Fruit fly (Drosophila melanogaster) whole organism, wandering third instar larva: Measurements from ENCODE around the gene Rassf.

Experiments used
- Abd-B ChIP-seq: fragments of >200 bp; optimal IDR thresholded peaks from 2 replicates; lab custom pipeline; 2017; ENCODE audit warnings: missing biosample characterization, missing genetic modification characterization
- CG9705 ChIP-seq: fragments of 200-800 bp; sonication (Bioruptor generic); optimal IDR thresholded peaks from 2 replicates; lab custom pipeline; 2018; ENCODE audit warnings: missing biosample characterization, mild to moderate bottlenecking, missing genetic modification characterization
- Dif ChIP-seq: fragments of 200-275, 200-300 bp; sonication (Bioruptor generic); optimal IDR thresholded peaks from 2 replicates; lab custom pipeline; 2018; ENCODE audit warnings: missing biosample characterization, missing genetic modification characterization; ENCODE audit not compliant: partially characterized antibody
- HLH106 ChIP-seq: fragments of 200-800 bp; optimal IDR thresholded peaks from 3 replicates; lab custom pipeline; 2019; ENCODE audit warnings: missing biosample characterization, mild to moderate bottlenecking, missing genetic modification characterization, moderate library complexity
- Hr83 ChIP-seq: fragments of 200-300 bp; sonication (Bioruptor generic); optimal IDR thresholded peaks from 2 replicates; lab custom pipeline; 2016; ENCODE audit warnings: missing biosample characterization, mild to moderate bottlenecking, missing genetic modification characterization, moderate library complexity; ENCODE audit not compliant: poor library complexity, severe bottlenecking
- Jra ChIP-seq: sonication (Bioruptor generic); optimal IDR thresholded peaks from 2 replicates; lab custom pipeline; 2016; ENCODE audit warnings: missing biosample characterization, missing genetic modification characterization
- Mio ChIP-seq: sonication (Bioruptor generic); optimal IDR thresholded peaks from 2 replicates; lab custom pipeline; 2016; ENCODE audit warnings: missing biosample characterization, missing genetic modification characterization
- Myc ChIP-seq: fragments of >200 bp; optimal IDR thresholded peaks from 2 replicates; lab custom pipeline; 2017
- OdsH ChIP-seq: fragments of 200-800 bp; sonication (Bioruptor generic); optimal IDR thresholded peaks from 2 replicates; lab custom pipeline; 2016; ENCODE audit warnings: missing biosample characterization, mild to moderate bottlenecking, missing genetic modification characterization
- Rel ChIP-seq, 2 experiments: fragments of 200-800 bp; sonication (Bioruptor generic) in 1 of 2; optimal IDR thresholded peaks; 2 replicates in 1 of 2; 3 replicates in 1 of 2; lab custom pipeline; 2016 to 2019; ENCODE audit warnings: mild to moderate bottlenecking in 2 of 2, missing biosample characterization in 2 of 2, missing genetic modification characterization in 2 of 2, moderate library complexity in 1 of 2
- Vsx2 ChIP-seq: fragments of 200-300, 225-300 bp; sonication (Bioruptor generic); optimal IDR thresholded peaks from 2 replicates; lab custom pipeline; 2018; ENCODE audit warnings: missing biosample characterization, missing genetic modification characterization; ENCODE audit not compliant: partially characterized antibody
- br ChIP-seq: fragments of 200-800 bp; sonication (Bioruptor generic); optimal IDR thresholded peaks from 2 replicates; lab custom pipeline; 2016; ENCODE audit warnings: missing biosample characterization, missing genetic modification characterization
- brk ChIP-seq: fragments of 200-800 bp; sonication (Bioruptor generic); optimal IDR thresholded peaks from 2 replicates; lab custom pipeline; 2016; ENCODE audit warnings: missing biosample characterization, mild to moderate bottlenecking, missing genetic modification characterization
- dl ChIP-seq, 2 experiments: fragments of 175-275, 200-275 bp in 1 of 2; fragments of 200-275 bp in 1 of 2; sonication (Bioruptor generic); optimal IDR thresholded peaks; lab custom pipeline; 2018; ENCODE audit warnings: mild to moderate bottlenecking in 2 of 2, missing biosample characterization in 2 of 2, missing genetic modification characterization in 2 of 2, moderate library complexity in 2 of 2; ENCODE audit not compliant: partially characterized antibody in 2 of 2, insufficient read depth in 1 of 2
- dmrt93B ChIP-seq: fragments of 200-800 bp; sonication (Bioruptor generic); optimal IDR thresholded peaks from 2 replicates; lab custom pipeline; 2018; ENCODE audit warnings: missing biosample characterization, mild to moderate bottlenecking, missing genetic modification characterization
- dsf ChIP-seq: sonication (Bioruptor generic); optimal IDR thresholded peaks from 2 replicates; lab custom pipeline; 2016; ENCODE audit warnings: missing biosample characterization, missing genetic modification characterization, borderline replicate concordance
- ey ChIP-seq: fragments of 200-800 bp; sonication (Bioruptor generic); optimal IDR thresholded peaks from 2 replicates; lab custom pipeline; 2016; ENCODE audit warnings: missing biosample characterization, missing genetic modification characterization
- foxo ChIP-seq, 2 experiments: fragments of 200-800 bp; sonication (Bioruptor generic); optimal IDR thresholded peaks; 2 replicates in 1 of 2; 3 replicates in 1 of 2; lab custom pipeline; 2016 to 2017; ENCODE audit warnings: missing biosample characterization in 2 of 2, missing genetic modification characterization in 2 of 2
- fru ChIP-seq: fragments of 200-800 bp; sonication (Bioruptor generic); optimal IDR thresholded peaks from 3 replicates; lab custom pipeline; 2016; ENCODE audit warnings: missing biosample characterization, mild to moderate bottlenecking, missing genetic modification characterization
- h ChIP-seq: fragments of 200-800 bp; sonication (Bioruptor generic); optimal IDR thresholded peaks from 3 replicates; lab custom pipeline; 2016; ENCODE audit warnings: missing biosample characterization, mild to moderate bottlenecking, missing genetic modification characterization
- jim ChIP-seq: fragments of 175-275, 200-325 bp; sonication (Bioruptor generic); optimal IDR thresholded peaks from 2 replicates; lab custom pipeline; 2016; ENCODE audit warnings: missing biosample characterization, mild to moderate bottlenecking, missing genetic modification characterization
- lola ChIP-seq: fragments of >200 bp; optimal IDR thresholded peaks from 2 replicates; lab custom pipeline; 2017; ENCODE audit warnings: missing biosample characterization, missing genetic modification characterization
- pan ChIP-seq: fragments of >200 bp; optimal IDR thresholded peaks from 2 replicates; lab custom pipeline; 2017
- psq ChIP-seq: fragments of 200-800 bp; sonication (Bioruptor generic); optimal IDR thresholded peaks from 3 replicates; lab custom pipeline; 2017; ENCODE audit warnings: missing biosample characterization, mild to moderate bottlenecking, missing genetic modification characterization, moderate library complexity
- rgr ChIP-seq: fragments of 200-800 bp; sonication (Bioruptor generic); optimal IDR thresholded peaks from 3 replicates; lab custom pipeline; 2016; ENCODE audit warnings: missing biosample characterization, mild to moderate bottlenecking, missing genetic modification characterization
- sage ChIP-seq: fragments of 200-800 bp; sonication (Bioruptor generic); optimal IDR thresholded peaks from 2 replicates; lab custom pipeline; 2016; ENCODE audit warnings: missing biosample characterization, mild to moderate bottlenecking, missing genetic modification characterization
- sv ChIP-seq: fragments of 200-800 bp; sonication (Bioruptor generic); optimal IDR thresholded peaks from 3 replicates; lab custom pipeline; 2016; ENCODE audit warnings: missing biosample characterization, missing genetic modification characterization
- usp ChIP-seq: fragments of >200 bp; optimal IDR thresholded peaks from 2 replicates; lab custom pipeline; 2017; ENCODE audit warnings: missing biosample characterization, missing genetic modification characterization

Rassf gene

DNA sequence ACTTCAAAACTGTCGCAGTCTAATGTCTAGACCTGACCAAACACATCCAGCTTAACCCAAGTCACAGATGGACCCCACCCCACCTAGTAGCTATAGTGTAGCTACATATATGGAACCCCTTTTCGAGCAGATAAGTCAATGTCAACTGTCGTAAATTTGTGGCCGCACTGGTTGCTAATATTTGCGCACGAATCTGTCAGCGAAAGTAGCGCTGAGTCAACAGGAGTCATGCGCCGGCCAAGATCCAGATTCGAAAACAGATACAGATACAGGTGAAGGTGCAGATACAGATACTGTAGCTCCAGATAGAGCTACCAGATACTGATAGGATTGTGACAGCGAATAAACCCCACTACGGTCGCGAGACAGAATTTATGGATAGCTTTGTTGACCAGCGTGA is 46.4 kb upstream of the Rassf start:
- no peak for TF ChIP-seq Jra (GFP tag; lab: Kevin White, UChicago)
- no peak for TF ChIP-seq dmrt93B
- TF ChIP-seq pan: no peak
- peak; percentile 37 for TF ChIP-seq h (GFP tag; lab: Kevin White, UChicago)
- no peak for TF ChIP-seq dsf (GFP tag; lab: Kevin White, UChicago)
- TF ChIP-seq lola (GFP tag; lab: Kevin White, UChicago): no peak
- TF ChIP-seq Hr83 (GFP tag; lab: Kevin White, UChicago): no peak
- TF ChIP-seq Dif (GFP tag; lab: Kevin White, UChicago): no peak

- TF ChIP-seq usp (no peak), Dif (GFP tag; lab: Kevin White, UChicago) (no peak), Vsx2 (GFP tag; lab: Kevin White, UChicago) (peak; percentile 93), h (GFP tag; lab: Kevin White, UChicago) (peak; percentile 12), Mio (GFP tag; lab: Kevin White, UChicago) (no peak), brk (no peak), Rel (GFP tag; optimal IDR thresholded peaks at IDR 0.05; lab: Kevin White, UChicago) (no peak), Rel (tag; optimal IDR thresholded peaks at IDR 0.05; lab: Kevin White, UChicago) (peak; percentile 91), OdsH (GFP tag; lab: Kevin White, UChicago) (no peak), CG9705 (GFP tag; lab: Kevin White, UChicago) (no peak)
Measured at dm6 chr3R:23161288-23161870, 43.6 kb upstream of the Rassf start, which contains the start of gene CG13829. TSS of gene CG13829 (minus strand) at chr3R:23161338.

- TF ChIP-seq foxo (GFP tag; optimal IDR thresholded peaks at IDR 0.05; lab: Kevin White, UChicago): peak in 1 of 2 experiments; percentile 10
- no peak for TF ChIP-seq fru (GFP tag; lab: Kevin White, UChicago)
- TF ChIP-seq, all 38 proteins: peak for 1
Measured at dm6 chr3R:23159289-23159956, 41.7 kb upstream of the Rassf start, which contains the start of gene VhaAC39-2. TSS of gene VhaAC39-2 (minus strand) at chr3R:23159316.

DNA sequence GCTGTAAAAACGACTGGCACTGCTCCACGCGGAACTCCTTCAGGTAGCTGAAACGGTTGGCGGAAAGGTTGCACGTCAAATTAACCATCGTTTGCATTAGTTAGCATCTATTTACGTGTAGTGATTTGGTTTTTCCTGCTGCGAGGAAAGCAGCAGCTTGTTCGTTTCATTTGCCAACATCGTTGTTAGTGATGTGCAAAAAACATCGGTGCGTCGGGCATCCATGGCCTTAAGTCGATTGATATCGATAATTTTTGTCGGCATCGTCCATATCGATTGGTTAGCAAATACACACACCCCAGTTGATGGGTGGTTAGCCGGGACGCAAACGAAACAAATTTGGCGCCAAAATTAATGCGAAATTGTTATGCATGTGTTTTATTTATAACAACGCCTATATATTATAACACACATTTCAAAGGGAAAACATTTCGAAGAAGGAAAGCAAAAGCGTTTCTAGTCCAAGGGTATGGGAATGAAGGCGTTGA is 40.0 kb upstream of the Rassf start, which contains the start of gene unk:
TSS of gene unk (minus strand) at position 199 of the 488 bp plus-strand sequence.
- TF ChIP-seq sv (no peak), fru (GFP tag; lab: Kevin White, UChicago) (no peak), Abd-B (GFP tag; lab: Kevin White, UChicago) (no peak), Hr83 (GFP tag; lab: Kevin White, UChicago) (peak; percentile 37), dsf (GFP tag; lab: Kevin White, UChicago) (no peak), HLH106 (tag; lab: Kevin White, UChicago) (peak; percentile 6), OdsH (GFP tag; lab: Kevin White, UChicago) (no peak), jim (no peak), Myc (peak; percentile 9), sage (GFP tag; lab: Kevin White, UChicago) (no peak), ey (no peak), lola (GFP tag; lab: Kevin White, UChicago) (no peak), dmrt93B (no peak), br (GFP tag; lab: Kevin White, UChicago) (no peak), psq (GFP tag; lab: Kevin White, UChicago) (no peak), rgr (GFP tag; lab: Kevin White, UChicago) (no peak), h (GFP tag; lab: Kevin White, UChicago) (peak; percentile 33), Mio (GFP tag; lab: Kevin White, UChicago) (no peak), dl (GFP tag; optimal IDR thresholded peaks at IDR 0.05; lab: Kevin White, UChicago; ENCODE audit: insufficient read depth in 1 of 2, partially characterized antibody in 2 of 2) (no peak)
- TF ChIP-seq, all 38 proteins: peak for 4
